Fruit fly (Drosophila melanogaster) whole organism, larva: Measurements from ENCODE around the gene CG13047.

Experiments used
- noc ChIP-seq: fragments of 200-800 bp; sonication (Bioruptor generic); optimal IDR thresholded peaks from 3 replicates; lab custom pipeline; 2019; ENCODE audit warnings: missing biosample characterization, mild to moderate bottlenecking, missing genetic modification characterization, moderate library complexity

Gene CG13047

DNA sequence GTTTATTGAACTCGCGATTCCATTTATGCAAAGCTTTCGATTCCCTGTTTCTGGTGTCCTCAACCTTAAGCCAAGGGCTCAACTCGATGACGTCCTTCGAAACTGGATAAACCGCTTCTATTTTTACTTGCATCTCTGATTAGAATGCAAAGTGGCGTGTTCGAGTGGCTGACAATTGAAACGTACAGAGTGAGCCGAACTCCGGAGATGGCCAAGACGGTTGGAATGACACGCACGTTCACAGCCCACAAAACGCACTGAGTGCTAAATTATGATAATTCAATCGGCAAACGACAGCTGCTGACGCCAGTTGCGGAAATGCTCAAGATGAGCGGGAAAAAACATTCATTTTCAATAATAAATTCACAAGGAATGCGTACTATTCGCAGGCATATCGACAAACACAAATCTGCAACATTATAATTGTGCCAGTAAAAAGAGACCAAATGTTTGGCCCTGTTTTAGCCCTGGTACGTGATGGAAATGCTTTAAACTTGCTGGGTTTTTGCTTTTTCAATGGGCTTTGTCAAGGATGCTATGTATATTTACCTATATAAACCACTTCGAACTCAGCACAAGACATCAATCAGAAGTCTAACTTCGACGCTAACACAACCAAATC, 12.7 kb downstream of the CG13047 start, which contains the start of gene CG13066:
Gene CG13066, plus strand, starts transcription at position 572 of the 622 bp plus-strand sequence.
- no peak for TF ChIP-seq noc

DNA sequence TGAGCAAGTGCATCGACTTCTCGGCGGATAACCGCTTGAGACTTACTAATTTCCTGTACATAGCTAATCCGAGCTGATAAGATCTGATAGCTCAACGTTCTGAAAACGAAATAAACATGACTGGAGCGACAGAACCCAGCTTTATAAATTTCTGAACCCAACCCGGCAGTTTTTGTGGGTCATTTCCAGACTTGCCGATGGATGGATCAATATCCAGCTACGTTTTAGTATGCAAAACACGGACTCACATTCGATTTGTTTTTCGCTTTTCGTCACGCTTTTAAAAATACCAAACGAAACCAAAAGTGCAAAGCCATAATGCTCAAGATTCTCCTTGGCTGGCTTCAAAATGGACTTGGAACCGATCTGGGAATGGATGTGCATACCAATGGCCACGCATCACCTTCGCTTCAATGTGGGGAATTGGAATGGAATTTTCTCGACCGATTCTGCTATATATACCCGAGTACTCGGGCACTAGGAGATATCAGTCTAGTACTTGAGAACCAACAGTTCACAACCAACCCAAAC, 14.3 kb downstream of the CG13047 start, which contains the start of the genes CG34248 and CG13067:
Gene CG34248, minus strand, starts transcription at position 101 of the 531 bp plus-strand sequence.
Gene CG13067, plus strand, starts transcription at position 481 of the 531 bp plus-strand sequence.
- TF ChIP-seq noc: no peak

dm6 chr3L:16269092-16269491, 16.1 kb downstream of the CG13047 start, which contains the start of gene CG13068:
Gene CG13068, plus strand, starts transcription at chr3L:16269392.
- TF ChIP-seq noc: no peak

DNA sequence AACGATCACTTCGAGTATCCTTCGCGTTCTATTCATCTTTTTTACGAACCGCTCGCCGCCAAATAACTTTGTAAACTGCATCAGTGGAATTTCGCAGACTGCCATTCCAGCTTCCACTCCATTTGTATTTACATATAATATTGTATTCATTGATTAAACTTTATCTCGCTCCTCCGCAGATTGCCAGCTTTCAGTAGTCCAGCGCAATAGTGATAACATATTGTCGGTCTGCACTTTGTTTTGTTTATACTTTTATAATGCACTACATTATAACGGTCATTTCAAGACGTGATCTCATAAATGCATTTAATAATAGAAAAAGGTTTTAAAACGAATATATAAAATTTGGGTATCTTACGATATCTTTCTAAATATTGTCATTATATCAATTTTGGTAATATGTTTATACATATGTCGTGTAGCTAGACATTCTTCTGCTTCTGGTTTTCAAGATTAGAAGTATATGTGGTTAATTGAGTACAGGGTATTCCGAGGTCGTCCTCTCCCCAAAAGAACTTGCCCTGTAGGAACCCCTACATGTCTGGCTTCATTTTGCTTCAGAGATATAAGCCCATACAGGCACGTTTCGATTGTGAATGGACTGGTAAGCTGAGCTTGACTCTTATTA, 17.0 kb downstream of the CG13047 start, which contains the start of gene CG4950:
Gene CG4950, minus strand, starts transcription at position 51 of the 628 bp plus-strand sequence.
- no peak for TF ChIP-seq noc

dm6 chr3L:16265000-16265399, 20.2 kb downstream of the CG13047 start, which contains the start of the genes CG13051 and CG13069:
Gene CG13051, minus strand, starts transcription at chr3L:16265100.
Gene CG13069, plus strand, starts transcription at chr3L:16265385.
- TF ChIP-seq noc: no peak

dm6 chr3L:16263043-16263442, 22.2 kb downstream of the CG13047 start, which contains the start of gene CG13070:
Gene CG13070, plus strand, starts transcription at chr3L:16263343.
- TF ChIP-seq noc: no peak

DNA sequence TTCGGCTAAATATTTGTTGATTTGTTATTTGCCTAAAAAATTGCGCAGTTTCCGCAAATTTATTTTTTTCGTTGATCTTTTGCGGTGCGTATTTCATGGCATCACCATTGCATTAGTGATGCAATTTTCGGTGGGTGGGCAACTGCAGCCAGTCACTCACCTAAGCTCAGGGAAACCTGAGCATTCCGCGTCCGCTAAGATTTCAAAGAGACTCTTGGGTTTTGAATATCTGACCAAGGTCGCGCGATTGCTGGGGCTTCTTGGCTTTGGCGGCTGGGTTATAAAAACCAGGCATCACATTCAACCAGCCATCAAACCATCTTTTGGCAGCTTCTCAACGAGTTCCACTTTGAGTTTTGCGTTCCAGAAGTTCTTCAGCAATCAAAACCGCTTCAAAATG, 22.8 kb downstream of the CG13047 start, which contains the start of gene CG13071:
Gene CG13071, plus strand, starts transcription at position 301 of the 400 bp plus-strand sequence.
- no peak for TF ChIP-seq noc

- TF ChIP-seq noc: no peak
Observed at dm6 chr3L:16261505-16261904, 23.7 kb downstream of the CG13047 start, which contains the start of gene CG34247. Gene CG34247, minus strand, starts transcription at chr3L:16261605.

DNA sequence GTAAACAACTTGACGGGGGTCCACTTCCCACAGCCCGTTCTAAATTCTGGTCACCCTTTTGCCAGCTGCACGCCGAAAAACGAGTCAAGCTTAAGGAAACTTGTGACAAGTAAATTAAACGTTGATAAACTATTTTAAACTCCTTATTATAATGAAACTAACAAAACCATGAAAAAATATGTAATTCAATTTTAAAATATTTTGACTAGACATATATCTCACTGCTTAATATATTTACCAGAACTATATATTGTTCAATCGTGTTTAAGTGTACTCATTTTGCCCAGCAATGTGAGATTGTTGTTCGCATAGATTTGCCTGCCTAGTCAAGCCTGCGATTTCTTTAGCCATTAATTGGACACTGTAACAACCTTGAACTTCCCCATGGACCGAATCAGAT, 25.6 kb downstream of the CG13047 start, which contains the start of gene CG13053:
Gene CG13053, minus strand, starts transcription at position 171 of the 400 bp plus-strand sequence.
- TF ChIP-seq noc: no peak

DNA sequence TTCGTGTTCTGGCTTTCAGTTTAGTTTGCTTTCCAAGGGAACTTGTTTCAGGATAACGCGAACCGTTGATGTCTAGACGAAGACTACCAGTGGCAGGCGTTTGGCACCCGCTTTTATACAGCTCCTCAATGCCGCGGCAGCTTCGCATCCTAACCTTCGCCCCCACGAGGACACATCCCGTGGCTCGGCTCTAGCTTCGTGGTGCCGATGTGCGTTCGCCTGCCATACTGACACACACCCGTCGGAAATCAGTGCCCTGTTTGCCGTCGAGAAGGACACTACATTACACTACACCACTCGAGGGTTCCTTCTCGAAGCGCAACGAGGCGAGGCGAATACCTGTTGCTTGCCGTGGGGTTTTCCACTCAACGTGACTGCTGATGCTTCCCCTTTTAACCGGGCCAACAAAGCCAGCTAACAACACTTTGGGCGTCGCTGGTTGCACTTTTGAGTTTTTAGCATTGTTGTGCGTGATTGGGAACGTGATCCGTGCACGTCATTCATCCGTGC, 28.0 kb downstream of the CG13047 start, which contains the start of gene CG13054:
Gene CG13054, minus strand, starts transcription at position 74 of the 510 bp plus-strand sequence.
- no peak for TF ChIP-seq noc

DNA sequence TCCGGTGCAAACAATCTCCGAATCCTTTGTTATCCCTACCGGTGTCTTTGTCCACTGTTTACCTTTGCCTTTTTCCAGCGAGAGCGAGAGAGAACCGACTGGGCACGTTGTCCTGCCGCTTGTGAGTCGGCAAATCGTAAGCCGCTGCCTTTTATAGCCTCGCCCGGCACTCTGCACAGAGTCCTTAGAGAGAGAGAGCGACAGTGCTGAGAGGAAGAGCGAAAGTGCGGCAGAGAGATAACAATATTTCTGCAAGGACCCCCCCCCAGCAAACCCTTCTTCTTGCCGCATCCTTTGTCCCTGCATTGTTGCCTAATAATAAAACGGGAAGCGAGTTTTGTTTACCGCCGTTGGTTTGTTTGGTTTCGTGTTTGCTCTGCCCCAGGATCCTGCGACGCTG, 32.9 kb downstream of the CG13047 start, which contains the start of gene CG13055:
Gene CG13055, minus strand, starts transcription at position 101 of the 400 bp plus-strand sequence.
- TF ChIP-seq noc: no peak

DNA sequence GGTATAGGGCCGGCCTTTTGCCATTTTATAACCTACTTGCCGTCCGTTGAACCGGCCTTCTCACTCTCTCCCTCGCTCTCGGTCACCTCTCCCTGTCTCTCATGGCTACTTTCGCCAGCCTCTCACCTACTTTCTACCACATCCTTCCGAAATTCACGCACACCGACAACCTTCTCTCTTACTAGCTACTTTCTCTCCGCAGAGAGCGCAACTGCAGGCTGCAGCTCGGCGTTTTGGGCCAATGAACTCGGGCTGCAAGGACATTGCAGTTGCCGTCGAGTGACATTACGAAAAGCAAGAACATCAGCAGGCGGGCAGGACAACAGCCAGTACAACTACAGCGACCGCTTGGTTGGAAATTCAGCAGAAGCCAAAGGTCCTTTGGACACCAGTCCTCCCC, 43.9 kb downstream of the CG13047 start:
- no peak for TF ChIP-seq noc
